Worm (Caenorhabditis elegans): ENCODE results near the gene F41E7.2.

The F41E7.2 gene

ce11 chrX:10232395-10232794, 41.1 kb upstream of the F41E7.2 start:
- TF ChIP-seq efl-1 (optimal IDR thresholded peaks at IDR 0.05): no peak
- TF ChIP-seq efl-1 (GFP tag; optimal IDR thresholded peaks at IDR 0.05 in 1 of 2): peak in 1 of 2 experiments; percentile 5
- no peak for TF ChIP-seq Y116A8C.19 (tag; optimal IDR thresholded peaks at IDR 0.05; ENCODE audit: borderline replicate concordance)
- peak; percentile 13 for TF ChIP-seq lin-14 (GFP tag; optimal IDR thresholded peaks at IDR 0.05)
- TF ChIP-seq blmp-1 (tag; optimal IDR thresholded peaks at IDR 0.05): peak; percentile 29

ce11 chrX:10236844-10237243, 36.6 kb upstream of the F41E7.2 start, which contains the start of gene zipt-13:
Gene zipt-13 (minus strand): TSS chrX:10236944.
- TF ChIP-seq fkh-4 (tag; optimal IDR thresholded peaks at IDR 0.05; ENCODE audit: borderline replicate concordance) (no peak), blmp-1 (tag; optimal IDR thresholded peaks at IDR 0.05) (peak; percentile 32), nhr-85 (tag) (peak; percentile 82), lin-14 (GFP tag; optimal IDR thresholded peaks at IDR 0.05) (peak; percentile 13)

- TF ChIP-seq C16A3.4 (tag; optimal IDR thresholded peaks at IDR 0.05): peak; percentile 27
- TF ChIP-seq skn-1 (tag; optimal IDR thresholded peaks at IDR 0.05): no peak
- no peak for TF ChIP-seq lin-39 (tag; optimal IDR thresholded peaks at IDR 0.05)
- peak; percentile 5 to 64 for TF ChIP-seq lsy-2 (tag; optimal IDR thresholded peaks at IDR 0.05)
- peak in 1 of 2 experiments; percentile 34 for TF ChIP-seq lin-35 (GFP tag; optimal IDR thresholded peaks at IDR 0.05)
- TF ChIP-seq elt-3 (tag; optimal IDR thresholded peaks at IDR 0.05): peak in 1 of 6 experiments; percentile 52
- peak; percentile 81 for TF ChIP-seq snu-23 (GFP tag; optimal IDR thresholded peaks at IDR 0.05)
- TF ChIP-seq grh-1 (GFP tag; IDR thresholded peaks at IDR 0.05): no peak
- TF ChIP-seq rnt-1 (tag; optimal IDR thresholded peaks at IDR 0.05): peak; percentile 45
- TF ChIP-seq lin-14 (GFP tag; optimal IDR thresholded peaks at IDR 0.05): peak; percentile 89
- TF ChIP-seq nhr-71 (tag; optimal IDR thresholded peaks at IDR 0.05): peak; percentile 72
- TF ChIP-seq nhr-85 (tag): peak; percentile 87
- peak; percentile 17 for TF ChIP-seq nhr-47 (tag; optimal IDR thresholded peaks at IDR 0.05)
- TF ChIP-seq tbx-2 (tag; optimal IDR thresholded peaks at IDR 0.05): no peak
- TF ChIP-seq xbp-1 (tag; optimal IDR thresholded peaks at IDR 0.05): peak; percentile 3
- TF ChIP-seq nhr-90 (tag; optimal IDR thresholded peaks at IDR 0.05; ENCODE audit: poor library complexity): peak; percentile 13
- peak; percentile 62 for TF ChIP-seq nhr-20 (tag; optimal IDR thresholded peaks at IDR 0.05)
- TF ChIP-seq irx-1 (tag; optimal IDR thresholded peaks at IDR 0.05): peak; percentile 14
- TF ChIP-seq efl-1 (optimal IDR thresholded peaks at IDR 0.05): peak; percentile 4 to 8
- peak in 1 of 2 experiments; percentile 87 for TF ChIP-seq efl-1 (GFP tag; optimal IDR thresholded peaks at IDR 0.05 in 1 of 2)
- TF ChIP-seq blmp-1 (tag; optimal IDR thresholded peaks at IDR 0.05): peak; percentile 82
- TF ChIP-seq nhr-19 (GFP tag; conservative IDR thresholded peaks at IDR 0.05): peak; percentile 63
- TF ChIP-seq mep-1 (tag; optimal IDR thresholded peaks at IDR 0.05): peak; percentile 15
- no peak for TF ChIP-seq Y116A8C.19 (tag; optimal IDR thresholded peaks at IDR 0.05; ENCODE audit: borderline replicate concordance)
- TF ChIP-seq pax-3 (tag; optimal IDR thresholded peaks at IDR 0.05): no peak
- peak in 1 of 2 experiments; percentile 3 for TF ChIP-seq mdl-1 (tag; optimal IDR thresholded peaks at IDR 0.05)
- peak; percentile 22 for TF ChIP-seq swsn-7 (tag; optimal IDR thresholded peaks at IDR 0.05)
Observed at ce11 chrX:10238146-10238749, 35.2 kb upstream of the F41E7.2 start.

ce11 chrX:10240939-10241338, 32.6 kb upstream of the F41E7.2 start, which contains the start of gene str-74:
Gene str-74 (minus strand): TSS chrX:10241039.
- TF ChIP-seq efl-1 (optimal IDR thresholded peaks at IDR 0.05): no peak
- no peak for TF ChIP-seq efl-1 (GFP tag; optimal IDR thresholded peaks at IDR 0.05 in 1 of 2)
- no peak for TF ChIP-seq nhr-237 (tag; optimal IDR thresholded peaks at IDR 0.05)
- TF ChIP-seq nhr-11 (tag; optimal IDR thresholded peaks at IDR 0.05): no peak
- TF ChIP-seq snpc-4 (tag; optimal IDR thresholded peaks at IDR 0.05): no peak
- TF ChIP-seq nhr-84 (tag; optimal IDR thresholded peaks at IDR 0.05): no peak

ce11 chrX:10245617-10246016, 27.9 kb upstream of the F41E7.2 start:
- peak; percentile 62 for TF ChIP-seq lin-14 (GFP tag; optimal IDR thresholded peaks at IDR 0.05)
- no peak for TF ChIP-seq dpl-1 (GFP tag; optimal IDR thresholded peaks at IDR 0.05)
- no peak for TF ChIP-seq unc-30 (tag; optimal IDR thresholded peaks at IDR 0.05)
- TF ChIP-seq nhr-85 (tag): peak; percentile 88
- peak in 2 of 6 experiments; percentile 1 to 80 for TF ChIP-seq elt-3 (tag; optimal IDR thresholded peaks at IDR 0.05)
- peak; percentile 91 for TF ChIP-seq blmp-1 (tag; optimal IDR thresholded peaks at IDR 0.05)
- peak; percentile 5 for TF ChIP-seq nhr-20 (tag; optimal IDR thresholded peaks at IDR 0.05)

Data from whole organism, L1 larva.